Fruit fly (Drosophila melanogaster): ENCODE data around the gene jagn.

The jagn gene

DNA sequence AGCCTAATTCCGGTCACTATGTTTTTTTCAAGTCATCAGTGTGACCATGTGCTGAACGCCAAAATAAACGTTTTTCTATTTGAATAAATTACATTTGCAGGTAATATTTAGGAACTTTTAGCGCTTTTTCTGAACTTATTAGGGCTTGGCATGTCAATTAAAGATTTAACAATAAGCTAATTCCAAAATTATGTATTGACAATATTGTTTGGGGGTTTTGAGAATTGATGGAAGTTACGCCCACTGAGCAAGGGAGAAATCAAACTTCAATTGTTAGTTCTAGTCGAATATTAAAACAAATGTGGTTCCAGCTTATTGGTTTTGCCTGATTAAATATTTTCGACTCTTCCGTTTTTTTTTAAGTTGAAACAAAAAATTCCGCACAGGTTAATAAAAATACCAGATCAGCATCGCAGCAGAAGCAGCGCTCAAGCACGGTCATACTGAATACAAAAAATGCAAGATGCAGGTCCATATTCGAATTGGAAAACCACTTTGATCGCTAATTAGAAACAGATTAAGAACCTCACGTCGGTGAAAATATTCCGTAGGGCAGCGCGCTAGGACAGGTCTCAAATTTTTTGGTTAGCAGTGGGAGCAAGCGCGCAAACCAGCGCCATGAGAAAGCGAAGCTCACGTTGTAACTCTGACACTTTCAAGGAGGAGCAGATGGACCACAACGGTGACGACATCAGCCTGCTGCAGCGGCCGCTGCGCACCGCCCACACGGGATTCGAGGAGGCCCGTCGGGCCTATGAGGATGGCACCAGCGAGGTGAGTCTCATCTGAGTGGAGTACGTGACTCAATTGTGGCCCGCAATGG is 15.4 kb downstream of the jagn start, which contains the start of the genes PSMG1 and CG10979:
Gene PSMG1, minus strand, starts transcription at position 51 of the 823 bp plus-strand sequence.
Gene CG10979, plus strand, starts transcription at position 439 of the 823 bp plus-strand sequence.
- TF ChIP-seq Mnt (GFP tag; optimal IDR thresholded peaks at IDR 0.05) (no peak), CG1620 (GFP tag; optimal IDR thresholded peaks at IDR 0.05) (no peak), CG5204 (GFP tag; optimal IDR thresholded peaks at IDR 0.05) (no peak), pad (GFP tag; optimal IDR thresholded peaks at IDR 0.05) (no peak), CG33017 (tag; optimal IDR thresholded peaks at IDR 0.05) (no peak), kay (GFP tag; ENCODE audit: borderline replicate concordance) (no peak), CG7101 (tag; optimal IDR thresholded peaks at IDR 0.05) (no peak), Crg-1 (GFP tag; optimal IDR thresholded peaks at IDR 0.05) (no peak), CG14711 (tag; optimal IDR thresholded peaks at IDR 0.05) (no peak), Hr96 (GFP tag; optimal IDR thresholded peaks at IDR 0.05) (no peak), tj (GFP tag; optimal IDR thresholded peaks at IDR 0.05) (no peak), toe (GFP tag; optimal IDR thresholded peaks at IDR 0.05) (no peak), Clk (GFP tag; optimal IDR thresholded peaks at IDR 0.05) (no peak), cic (GFP tag; optimal IDR thresholded peaks at IDR 0.05) (no peak), ovo (GFP tag; optimal IDR thresholded peaks at IDR 0.05) (no peak), CG11617 (GFP tag; optimal IDR thresholded peaks at IDR 0.05) (no peak)

DNA sequence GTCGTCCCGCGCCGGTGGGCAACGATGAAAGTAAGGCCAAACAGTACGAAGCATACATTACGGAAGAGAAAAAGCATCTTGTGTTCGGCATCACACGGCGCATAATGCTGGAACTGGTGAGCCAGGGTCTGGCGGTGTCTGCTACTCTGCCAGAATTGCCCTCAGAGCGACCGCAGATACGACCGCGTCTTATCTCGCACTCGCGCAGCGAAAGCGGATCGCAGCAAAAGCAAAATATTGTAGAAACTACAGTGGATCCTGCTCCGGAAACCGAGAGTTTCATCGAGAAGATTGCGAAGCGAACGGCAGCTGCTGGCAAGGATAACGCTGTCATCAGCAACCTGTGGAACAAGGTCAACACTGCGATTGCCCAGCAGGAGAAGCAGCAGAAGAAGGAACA is 18.6 kb downstream of the jagn start:
- TF ChIP-seq Hr96 (GFP tag; optimal IDR thresholded peaks at IDR 0.05), result no peak
- TF ChIP-seq pad (GFP tag; optimal IDR thresholded peaks at IDR 0.05), result no peak
- TF ChIP-seq Crg-1 (GFP tag; optimal IDR thresholded peaks at IDR 0.05), result no peak
- TF ChIP-seq CG5204 (GFP tag; optimal IDR thresholded peaks at IDR 0.05), result no peak
- TF ChIP-seq Clk (GFP tag; optimal IDR thresholded peaks at IDR 0.05), result no peak
- no peak for TF ChIP-seq ovo (GFP tag; optimal IDR thresholded peaks at IDR 0.05)
- no peak for TF ChIP-seq cnc (optimal IDR thresholded peaks at IDR 0.05)
- TF ChIP-seq kay (GFP tag; ENCODE audit: borderline replicate concordance), result no peak
- TF ChIP-seq CG12768 (GFP tag; optimal IDR thresholded peaks at IDR 0.05), result no peak
- no peak for TF ChIP-seq CG7101 (tag; optimal IDR thresholded peaks at IDR 0.05)
- TF ChIP-seq bab1 (GFP tag; optimal IDR thresholded peaks at IDR 0.05), result no peak
- TF ChIP-seq CG7045 (GFP tag; optimal IDR thresholded peaks at IDR 0.05), result no peak
- no peak for TF ChIP-seq CG11617 (GFP tag; optimal IDR thresholded peaks at IDR 0.05)
- no peak for TF ChIP-seq CG1620 (GFP tag; optimal IDR thresholded peaks at IDR 0.05)
- TF ChIP-seq Mnt (GFP tag; optimal IDR thresholded peaks at IDR 0.05), result no peak
- no peak for TF ChIP-seq toe (GFP tag; optimal IDR thresholded peaks at IDR 0.05)
- no peak for TF ChIP-seq CG33017 (tag; optimal IDR thresholded peaks at IDR 0.05)
- TF ChIP-seq tj (GFP tag; optimal IDR thresholded peaks at IDR 0.05), result no peak
- TF ChIP-seq cic (GFP tag; optimal IDR thresholded peaks at IDR 0.05), result no peak
- TF ChIP-seq CG14711 (tag; optimal IDR thresholded peaks at IDR 0.05), result no peak

DNA sequence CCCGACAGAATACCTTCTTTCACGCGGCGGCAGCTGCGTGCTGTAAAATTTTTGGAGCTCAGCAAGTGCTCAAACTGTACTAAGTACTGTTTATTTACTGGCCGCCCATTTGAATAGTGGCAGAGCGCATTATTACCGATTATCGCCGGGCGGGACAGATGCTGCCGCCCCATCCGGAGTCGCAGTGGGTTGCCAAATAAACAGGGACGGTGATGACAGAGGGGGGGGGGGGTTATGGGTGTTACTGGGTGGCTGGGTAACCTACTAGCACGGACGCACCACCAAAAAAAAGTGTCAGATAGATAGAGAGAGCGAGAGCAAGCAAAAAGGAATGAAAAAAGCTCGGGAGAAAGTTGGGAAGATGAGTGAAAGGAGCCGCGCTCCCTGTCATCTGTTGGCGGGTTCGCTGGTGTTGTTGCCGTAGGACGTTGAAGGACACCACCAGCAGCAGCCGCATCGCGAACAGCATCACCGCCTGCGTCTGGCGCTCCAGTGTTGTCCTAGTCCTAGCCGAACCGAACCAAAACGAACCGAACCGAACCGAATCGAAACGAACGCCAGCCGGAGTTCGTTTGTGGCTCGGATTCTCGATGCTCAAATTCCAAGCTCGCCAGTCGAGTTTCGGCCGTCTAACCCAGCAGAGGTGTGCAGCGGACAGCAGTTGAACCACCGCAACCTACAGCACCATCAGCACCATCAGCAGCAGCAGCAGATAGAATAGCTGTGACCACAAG is 22.8 kb downstream of the jagn start, which contains the start of gene CG11000:
Gene CG11000, plus strand, starts transcription at position 626 of the 734 bp plus-strand sequence.
- no peak for TF ChIP-seq kay (GFP tag; ENCODE audit: borderline replicate concordance)
- TF ChIP-seq cic (GFP tag; optimal IDR thresholded peaks at IDR 0.05), result peak; percentile 6
- TF ChIP-seq Mnt (GFP tag; optimal IDR thresholded peaks at IDR 0.05), result no peak
- no peak for TF ChIP-seq toe (GFP tag; optimal IDR thresholded peaks at IDR 0.05)
- no peak for TF ChIP-seq pad (GFP tag; optimal IDR thresholded peaks at IDR 0.05)

DNA sequence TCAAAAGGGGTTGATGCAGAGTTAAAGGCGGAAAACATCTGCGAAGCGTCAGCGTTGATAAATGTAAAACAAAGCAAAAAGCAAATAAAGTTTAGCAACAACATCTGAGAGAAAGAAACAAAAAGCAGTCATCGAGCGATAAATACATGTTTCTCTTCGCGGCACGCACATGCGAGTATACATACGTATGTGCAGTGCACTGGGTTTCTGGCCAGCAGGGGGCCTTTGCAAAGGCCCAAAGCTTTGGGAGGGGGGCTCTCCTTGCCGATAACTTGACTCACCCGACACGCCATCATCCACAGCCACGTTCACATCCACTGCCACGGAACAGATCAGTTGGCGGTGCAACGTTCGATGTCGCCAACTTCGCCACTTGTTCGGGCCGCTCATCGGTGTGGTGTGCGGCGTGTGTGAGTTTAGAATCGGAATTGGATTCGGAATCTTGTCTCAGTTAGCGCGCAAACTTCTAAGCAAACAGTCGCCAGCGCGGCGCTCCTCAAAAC is 34.1 kb downstream of the jagn start, which contains the start of gene CG42675:
Gene CG42675, plus strand, starts transcription at position 453 of the 503 bp plus-strand sequence.
- TF ChIP-seq ovo (GFP tag; optimal IDR thresholded peaks at IDR 0.05) (no peak), cic (GFP tag; optimal IDR thresholded peaks at IDR 0.05) (no peak), tj (GFP tag; optimal IDR thresholded peaks at IDR 0.05) (no peak), bab1 (GFP tag; optimal IDR thresholded peaks at IDR 0.05) (no peak), toe (GFP tag; optimal IDR thresholded peaks at IDR 0.05) (no peak), Clk (GFP tag; optimal IDR thresholded peaks at IDR 0.05) (no peak), Mnt (GFP tag; optimal IDR thresholded peaks at IDR 0.05) (no peak), CG33017 (tag; optimal IDR thresholded peaks at IDR 0.05) (no peak), pad (GFP tag; optimal IDR thresholded peaks at IDR 0.05) (no peak), Crg-1 (GFP tag; optimal IDR thresholded peaks at IDR 0.05) (no peak), CG12768 (GFP tag; optimal IDR thresholded peaks at IDR 0.05) (no peak), CG5204 (GFP tag; optimal IDR thresholded peaks at IDR 0.05) (no peak), CG1620 (GFP tag; optimal IDR thresholded peaks at IDR 0.05) (no peak), cnc (optimal IDR thresholded peaks at IDR 0.05) (no peak), kay (GFP tag; ENCODE audit: borderline replicate concordance) (no peak), CG7045 (GFP tag; optimal IDR thresholded peaks at IDR 0.05) (no peak)

DNA sequence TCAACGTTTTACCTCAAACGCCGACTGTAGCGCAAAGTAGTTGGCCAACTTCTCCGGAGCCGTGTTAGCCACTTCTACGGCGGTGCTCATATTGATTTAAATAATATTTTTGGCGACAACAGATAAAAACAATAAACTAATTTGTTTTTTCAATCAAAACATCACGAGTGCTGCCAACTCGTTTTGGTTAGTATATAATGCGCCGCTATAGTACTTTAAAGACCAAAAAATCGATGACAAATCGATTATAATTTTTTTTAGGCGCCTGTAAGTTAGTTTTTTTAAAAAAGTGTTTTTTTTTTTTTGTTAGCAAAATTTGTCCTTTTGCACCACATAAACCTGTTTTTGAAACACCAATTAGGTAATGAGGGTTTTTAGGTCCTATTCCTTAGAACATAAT is 42.1 kb downstream of the jagn start, which contains the start of gene Hpr1:
Gene Hpr1, minus strand, starts transcription at position 198 of the 400 bp plus-strand sequence.
- TF ChIP-seq pad (GFP tag; optimal IDR thresholded peaks at IDR 0.05), result no peak
- TF ChIP-seq ovo (GFP tag; optimal IDR thresholded peaks at IDR 0.05), result no peak
- TF ChIP-seq cic (GFP tag; optimal IDR thresholded peaks at IDR 0.05), result no peak
- TF ChIP-seq kay (GFP tag; ENCODE audit: borderline replicate concordance), result peak; percentile 86
- no peak for TF ChIP-seq Mnt (GFP tag; optimal IDR thresholded peaks at IDR 0.05)
- TF ChIP-seq CG1620 (GFP tag; optimal IDR thresholded peaks at IDR 0.05), result no peak

All from whole organism, adult.